Worm (Caenorhabditis elegans): ENCODE results near the gene tbc-6.

Gene tbc-6

ce11 chrII:6849308-6849707 lies 1.4 kb downstream of the tbc-6 start (continued):
- TF ChIP-seq nhr-90 (tag; optimal IDR thresholded peaks at IDR 0.05; ENCODE audit: poor library complexity) = peak; percentile 13
- no peak for TF ChIP-seq ztf-11 (tag; optimal IDR thresholded peaks at IDR 0.05)
- TF ChIP-seq unc-130 (tag; optimal IDR thresholded peaks at IDR 0.05) = peak; percentile 78
- TF ChIP-seq egl-27 (tag; optimal IDR thresholded peaks at IDR 0.05) = peak; percentile 48 to 71
- TF ChIP-seq blmp-1 (tag; optimal IDR thresholded peaks at IDR 0.05) = peak; percentile 86
- TF ChIP-seq mep-1 (tag; optimal IDR thresholded peaks at IDR 0.05) = peak; percentile 3
- no peak for TF ChIP-seq hpl-2 (GFP tag; optimal IDR thresholded peaks at IDR 0.05)

DNA sequence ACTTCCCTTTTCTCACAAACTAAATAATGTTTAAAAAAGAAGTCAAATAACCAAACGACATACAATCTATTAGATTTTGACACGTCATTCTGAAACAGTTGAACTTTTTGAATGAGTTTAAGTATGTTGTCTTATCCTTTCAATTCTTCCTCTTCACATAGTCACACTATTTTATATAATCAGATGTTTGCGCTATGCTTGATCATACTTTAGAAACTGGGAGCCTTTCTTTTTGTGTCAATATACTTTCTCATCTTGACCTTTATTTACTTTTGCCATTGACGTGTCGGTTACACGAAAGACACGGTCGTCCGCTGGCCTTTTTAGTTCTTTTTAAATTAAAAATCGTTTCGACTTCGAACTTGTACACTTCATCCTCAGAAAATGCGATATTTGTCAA lies 4.0 kb downstream of the tbc-6 start, which contains the start of gene C04A2.15:
C04A2.15 (plus strand) TSS at position 299 of the 400 bp plus-strand sequence.
- no peak for TF ChIP-seq vab-15 (tag; optimal IDR thresholded peaks at IDR 0.05)
- no peak for TF ChIP-seq swsn-7 (tag; optimal IDR thresholded peaks at IDR 0.05)
- no peak for TF ChIP-seq lir-3 (tag; optimal IDR thresholded peaks at IDR 0.05; ENCODE audit: poor library complexity)
- TF ChIP-seq nhr-85 (tag) = no peak
- TF ChIP-seq dpl-1 (GFP tag; optimal IDR thresholded peaks at IDR 0.05) = no peak
- TF ChIP-seq lin-14 (GFP tag; optimal IDR thresholded peaks at IDR 0.05) = peak; percentile 34
- no peak for TF ChIP-seq nhr-237 (tag; optimal IDR thresholded peaks at IDR 0.05)
- TF ChIP-seq ceh-90 (tag; optimal IDR thresholded peaks at IDR 0.05) = no peak

- TF ChIP-seq egl-13 (tag; optimal IDR thresholded peaks at IDR 0.05) = no peak
- no peak for TF ChIP-seq ets-5 (GFP tag; IDR thresholded peaks at IDR 0.05)
- TF ChIP-seq irx-1 (tag; optimal IDR thresholded peaks at IDR 0.05) = peak; percentile 50
- TF ChIP-seq nhr-19 (GFP tag; conservative IDR thresholded peaks at IDR 0.05) = peak; percentile 79
- no peak for TF ChIP-seq zip-4 (GFP tag; optimal IDR thresholded peaks at IDR 0.05)
- TF ChIP-seq lin-15B (tag; optimal IDR thresholded peaks at IDR 0.05) = no peak
- peak; percentile 79 for TF ChIP-seq nhr-71 (tag; optimal IDR thresholded peaks at IDR 0.05)
- TF ChIP-seq blmp-1 (tag; optimal IDR thresholded peaks at IDR 0.05) = peak; percentile 18
- TF ChIP-seq pqm-1 (tag; optimal IDR thresholded peaks at IDR 0.05) = no peak
- peak; percentile 44 to 75 for TF ChIP-seq lsy-2 (tag; optimal IDR thresholded peaks at IDR 0.05)
- peak; percentile 18 for TF ChIP-seq aly-2 (tag; optimal IDR thresholded peaks at IDR 0.05)
- TF ChIP-seq nhr-20 (tag; optimal IDR thresholded peaks at IDR 0.05) = peak; percentile 79
- TF ChIP-seq efl-3 (GFP tag; optimal IDR thresholded peaks at IDR 0.05) = no peak
- peak; percentile 75 for TF ChIP-seq C16A3.4 (tag; optimal IDR thresholded peaks at IDR 0.05)
- TF ChIP-seq snu-23 (GFP tag; optimal IDR thresholded peaks at IDR 0.05) = peak; percentile 85
- TF ChIP-seq hpl-2 (GFP tag; optimal IDR thresholded peaks at IDR 0.05) = no peak
- peak in 1 of 2 experiments; percentile 75 for TF ChIP-seq mdl-1 (tag; optimal IDR thresholded peaks at IDR 0.05)
- peak; percentile 44 for TF ChIP-seq snpc-4 (tag; optimal IDR thresholded peaks at IDR 0.05)
- no peak for TF ChIP-seq fkh-4 (tag; optimal IDR thresholded peaks at IDR 0.05; ENCODE audit: borderline replicate concordance)
- peak; percentile 51 to 57 for TF ChIP-seq efl-1 (optimal IDR thresholded peaks at IDR 0.05)
- TF ChIP-seq efl-1 (GFP tag; optimal IDR thresholded peaks at IDR 0.05 in 1 of 2) = peak; percentile 25 to 57
- TF ChIP-seq tlp-1 (tag; optimal IDR thresholded peaks at IDR 0.05) = no peak
- no peak for TF ChIP-seq elt-3 (tag; optimal IDR thresholded peaks at IDR 0.05)
- TF ChIP-seq nhr-28 (tag; optimal IDR thresholded peaks at IDR 0.05) = no peak
- peak in 2 of 3 experiments; percentile 36 to 47 for TF ChIP-seq dpl-1 (GFP tag; optimal IDR thresholded peaks at IDR 0.05)
- no peak for TF ChIP-seq ces-1 (GFP tag; optimal IDR thresholded peaks at IDR 0.05)
- peak; percentile 50 for TF ChIP-seq skn-1 (tag; optimal IDR thresholded peaks at IDR 0.05)
- TF ChIP-seq egl-27 (tag; optimal IDR thresholded peaks at IDR 0.05) = peak; percentile 67 to 69
- TF ChIP-seq nhr-12 (tag; optimal IDR thresholded peaks at IDR 0.05) = no peak
- TF ChIP-seq fkh-10 (GFP tag; optimal IDR thresholded peaks at IDR 0.05) = peak; percentile 44
- peak; percentile 58 to 82 (median 69) for TF ChIP-seq ceh-82 (tag; optimal IDR thresholded peaks at IDR 0.05)
- TF ChIP-seq nhr-84 (tag; optimal IDR thresholded peaks at IDR 0.05) = no peak
- TF ChIP-seq ztf-4 (tag; optimal IDR thresholded peaks at IDR 0.05) = no peak
- TF ChIP-seq mef-2 (tag; optimal IDR thresholded peaks at IDR 0.05) = no peak
- peak; percentile 44 for TF ChIP-seq fos-1 (tag; optimal IDR thresholded peaks at IDR 0.05)
- no peak for TF ChIP-seq hlh-4 (tag; optimal IDR thresholded peaks at IDR 0.05)
- peak; percentile 80 for TF ChIP-seq nhr-47 (tag; optimal IDR thresholded peaks at IDR 0.05)
- peak; percentile 44 for TF ChIP-seq unc-86 (tag; optimal IDR thresholded peaks at IDR 0.05)
- peak; percentile 67 for TF ChIP-seq swsn-7 (tag; optimal IDR thresholded peaks at IDR 0.05)
- no peak for TF ChIP-seq lin-39 (tag; optimal IDR thresholded peaks at IDR 0.05)
Observed at ce11 chrII:6853059-6853466, 5.1 kb downstream of the tbc-6 start.

Measured in whole organism, L1 larva.